Fruit fly (Drosophila melanogaster): ENCODE measurements around the gene loco.

The loco gene

dm6 chr3R:22663115-22663514 is 23.9 kb upstream of the loco start:
- TF ChIP-seq CTCF (optimal IDR thresholded peaks at IDR 0.05) (no peak), CG8478 (optimal IDR thresholded peaks at IDR 0.05) (no peak)

- no peak for TF ChIP-seq CTCF (optimal IDR thresholded peaks at IDR 0.05)
- TF ChIP-seq CG8478 (optimal IDR thresholded peaks at IDR 0.05): no peak
Observed at dm6 chr3R:22649859-22650258, 10.7 kb upstream of the loco start.

dm6 chr3R:22638604-22639238 is 466 bp downstream of the loco start:
- TF ChIP-seq CG8478 (optimal IDR thresholded peaks at IDR 0.05): no peak
- no peak for TF ChIP-seq CTCF (optimal IDR thresholded peaks at IDR 0.05)

dm6 chr3R:22636567-22636889 is 2.7 kb downstream of the loco start:
- TF ChIP-seq CG8478 (optimal IDR thresholded peaks at IDR 0.05): no peak
- no peak for TF ChIP-seq CTCF (optimal IDR thresholded peaks at IDR 0.05)

dm6 chr3R:22635684-22636566 is 3.3 kb downstream of the loco start:
- TF ChIP-seq CG8478 (optimal IDR thresholded peaks at IDR 0.05) (no peak), CTCF (optimal IDR thresholded peaks at IDR 0.05) (no peak)

dm6 chr3R:22634549-22635410 is 4.4 kb downstream of the loco start:
- TF ChIP-seq CTCF (optimal IDR thresholded peaks at IDR 0.05) (no peak), CG8478 (optimal IDR thresholded peaks at IDR 0.05) (no peak)

dm6 chr3R:22632980-22633379 is 6.2 kb downstream of the loco start:
- TF ChIP-seq CTCF (optimal IDR thresholded peaks at IDR 0.05) (no peak), CG8478 (optimal IDR thresholded peaks at IDR 0.05) (no peak)

dm6 chr3R:22632181-22632580 is 7.0 kb downstream of the loco start:
- no peak for TF ChIP-seq CTCF (optimal IDR thresholded peaks at IDR 0.05)
- TF ChIP-seq CG8478 (optimal IDR thresholded peaks at IDR 0.05): no peak

dm6 chr3R:22631156-22631555 is 8.0 kb downstream of the loco start:
- no peak for TF ChIP-seq CG8478 (optimal IDR thresholded peaks at IDR 0.05)
- no peak for TF ChIP-seq CTCF (optimal IDR thresholded peaks at IDR 0.05)

- TF ChIP-seq CTCF (optimal IDR thresholded peaks at IDR 0.05) (no peak), CG8478 (optimal IDR thresholded peaks at IDR 0.05) (no peak)
Observed at dm6 chr3R:22629174-22629573, 10.0 kb downstream of the loco start.

- no peak for TF ChIP-seq CG8478 (optimal IDR thresholded peaks at IDR 0.05)
- no peak for TF ChIP-seq CTCF (optimal IDR thresholded peaks at IDR 0.05)
Observed at dm6 chr3R:22627936-22628513, 11.2 kb downstream of the loco start.

dm6 chr3R:22626842-22627392 is 12.3 kb downstream of the loco start:
- TF ChIP-seq CG8478 (optimal IDR thresholded peaks at IDR 0.05): no peak
- TF ChIP-seq CTCF (optimal IDR thresholded peaks at IDR 0.05): no peak

- no peak for TF ChIP-seq CTCF (optimal IDR thresholded peaks at IDR 0.05)
- no peak for TF ChIP-seq CG8478 (optimal IDR thresholded peaks at IDR 0.05)
Observed at dm6 chr3R:22626334-22626688, 12.9 kb downstream of the loco start.

- TF ChIP-seq CTCF (optimal IDR thresholded peaks at IDR 0.05) (no peak), CG8478 (optimal IDR thresholded peaks at IDR 0.05) (no peak)
Observed at dm6 chr3R:22625514-22626333, 13.5 kb downstream of the loco start.

Data from S2 (cell line).